Worm (Caenorhabditis elegans) whole organism, L3 larva: Measurements from ENCODE around the gene irld-4.

ENCODE experiments used
- R02D3.7 ChIP-seq: fragments of 150-350 bp; optimal IDR thresholded peaks from 2 replicates; lab custom pipeline; 2014; ENCODE audit warnings: missing biosample characterization, missing genetic modification characterization
- ZK546.5 ChIP-seq: sonication (generic microtip); optimal IDR thresholded peaks from 2 replicates; lab custom pipeline; 2017; ENCODE audit warnings: missing biosample characterization, missing genetic modification characterization
- lin-39 ChIP-seq: fragments of 150-350 bp; optimal IDR thresholded peaks from 2 replicates; lab custom pipeline; 2018; ENCODE audit warnings: missing biosample characterization, missing genetic modification reagents, missing genetic modification characterization
- unc-62 ChIP-seq: fragments of 150-350 bp; sonication (generic microtip); optimal IDR thresholded peaks from 4 replicates; lab custom pipeline; 2014; ENCODE audit warnings: missing biosample characterization, missing genetic modification reagents, missing genetic modification characterization

DNA sequence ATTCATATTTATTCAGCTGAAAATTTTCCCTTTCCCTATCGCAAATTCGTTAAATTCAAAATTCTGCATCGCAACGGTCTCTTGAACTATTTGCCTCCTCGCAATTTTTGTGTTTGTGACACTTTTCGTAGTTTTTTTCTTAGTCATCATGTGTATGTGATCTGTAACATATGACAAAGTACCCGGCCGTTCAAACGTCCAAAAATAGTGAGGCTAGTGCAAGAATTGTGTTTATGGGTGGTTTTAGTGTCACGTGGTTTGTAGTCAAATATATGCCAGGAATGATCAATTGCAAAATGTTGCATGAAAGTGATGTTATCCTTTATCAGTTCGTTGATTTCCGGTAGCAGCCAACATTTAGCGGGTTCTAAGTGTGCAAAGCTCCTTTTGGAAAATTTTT is 23.1 kb upstream of the irld-4 start:
- TF ChIP-seq ZK546.5 (tag; lab: Kevin White, UChicago) = no peak
- no peak for TF ChIP-seq unc-62
- TF ChIP-seq R02D3.7 (tag; lab: Kevin White, UChicago) = no peak
- TF ChIP-seq lin-39 (tag; lab: Kevin White, UChicago) = no peak
